Fruit fly (Drosophila melanogaster) S2 (cell line): ENCODE measurements around the gene Pex3.

ENCODE experiments used
- CG8478 ChIP-seq: fragments of >200 bp; optimal IDR thresholded peaks from 2 replicates; lab custom pipeline; 2018
- CTCF ChIP-seq, 2 experiments: fragments of >200 bp; optimal IDR thresholded peaks; 2 replicates each; lab custom pipeline; 2018

Gene Pex3

dm6 chr3L:15140268-15140957, 3.7 kb upstream of the Pex3 start:
- TF ChIP-seq CG8478 (lab: Kevin White, UChicago) (no peak), CTCF (optimal IDR thresholded peaks at IDR 0.05; lab: Kevin White, UChicago) (no peak)

- TF ChIP-seq CTCF (optimal IDR thresholded peaks at IDR 0.05; lab: Kevin White, UChicago) (no peak), CG8478 (lab: Kevin White, UChicago) (no peak)
Observed at dm6 chr3L:15141118-15142003, 2.8 kb upstream of the Pex3 start.

dm6 chr3L:15142004-15142890, 1.9 kb upstream of the Pex3 start, which contains the start of gene Pdi:
Pdi (minus strand) TSS chr3L:15142840.
- no peak for TF ChIP-seq CG8478 (lab: Kevin White, UChicago)
- peak; percentile 87 to 94 for TF ChIP-seq CTCF (optimal IDR thresholded peaks at IDR 0.05; lab: Kevin White, UChicago)

- no peak for TF ChIP-seq CTCF (optimal IDR thresholded peaks at IDR 0.05; lab: Kevin White, UChicago)
- no peak for TF ChIP-seq CG8478 (lab: Kevin White, UChicago)
Observed at dm6 chr3L:15143108-15143507, 1.0 kb upstream of the Pex3 start.

- TF ChIP-seq CG8478 (lab: Kevin White, UChicago) (no peak), CTCF (optimal IDR thresholded peaks at IDR 0.05; lab: Kevin White, UChicago) (no peak)
Observed at dm6 chr3L:15146643-15147187, 2.6 kb downstream of the Pex3 start, which contains the start of gene FucTA. FucTA (plus strand) TSS chr3L:15147137.

- TF ChIP-seq CTCF (optimal IDR thresholded peaks at IDR 0.05; lab: Kevin White, UChicago) (no peak), CG8478 (lab: Kevin White, UChicago) (no peak)
Observed at dm6 chr3L:15150028-15150427, 5.9 kb downstream of the Pex3 start.

- TF ChIP-seq CG8478 (lab: Kevin White, UChicago): no peak
- no peak for TF ChIP-seq CTCF (optimal IDR thresholded peaks at IDR 0.05; lab: Kevin White, UChicago)
Observed at dm6 chr3L:15158330-15159114, 14.4 kb downstream of the Pex3 start, which contains the start of the genes Msh6 and Prp31. Msh6 (minus strand) TSS chr3L:15158562. Prp31 (plus strand) TSS chr3L:15159100.

- TF ChIP-seq CTCF (optimal IDR thresholded peaks at IDR 0.05; lab: Kevin White, UChicago): peak; percentile 75 to 91
- TF ChIP-seq CG8478 (lab: Kevin White, UChicago): no peak
Observed at dm6 chr3L:15161549-15161948, 17.4 kb downstream of the Pex3 start, which contains the start of gene CG6878. CG6878 (plus strand) TSS chr3L:15161817.

- TF ChIP-seq CG8478 (lab: Kevin White, UChicago): no peak
- no peak for TF ChIP-seq CTCF (optimal IDR thresholded peaks at IDR 0.05; lab: Kevin White, UChicago)
Observed at dm6 chr3L:15162005-15162404, 17.9 kb downstream of the Pex3 start.

dm6 chr3L:15162988-15163387, 18.8 kb downstream of the Pex3 start:
- TF ChIP-seq CTCF (optimal IDR thresholded peaks at IDR 0.05; lab: Kevin White, UChicago) (no peak), CG8478 (lab: Kevin White, UChicago) (no peak)

dm6 chr3L:15163414-15163813, 19.3 kb downstream of the Pex3 start, which contains the start of gene CG7011:
CG7011 (minus strand) TSS chr3L:15163628.
- TF ChIP-seq CTCF (optimal IDR thresholded peaks at IDR 0.05; lab: Kevin White, UChicago) (peak; percentile 67 to 71), CG8478 (lab: Kevin White, UChicago) (no peak)

- TF ChIP-seq CTCF (optimal IDR thresholded peaks at IDR 0.05; lab: Kevin White, UChicago) (no peak), CG8478 (lab: Kevin White, UChicago) (no peak)
Observed at dm6 chr3L:15169010-15169409, 24.9 kb downstream of the Pex3 start.

dm6 chr3L:15169795-15170194, 25.6 kb downstream of the Pex3 start:
- TF ChIP-seq CG8478 (lab: Kevin White, UChicago) (no peak), CTCF (optimal IDR thresholded peaks at IDR 0.05; lab: Kevin White, UChicago) (no peak)
